Worm (Caenorhabditis elegans) whole organism, L1 larva: Measurements from ENCODE around the gene srt-39.

ENCODE experiments used
- C04F5.9 ChIP-seq: sonication (generic microtip); optimal IDR thresholded peaks from 2 replicates; lab custom pipeline; 2016; ENCODE audit warnings: missing genetic modification characterization, missing compliant biosample characterization
- F16B12.6 ChIP-seq: fragments of 150-350 bp; optimal IDR thresholded peaks from 2 replicates; lab custom pipeline; 2014; ENCODE audit warnings: missing biosample characterization, missing genetic modification characterization
- aly-2 ChIP-seq: fragments of 150-350 bp; optimal IDR thresholded peaks from 2 replicates; lab custom pipeline; 2014; ENCODE audit warnings: missing biosample characterization, missing genetic modification characterization
- ama-1 ChIP-seq: fragments of 150-350 bp; optimal IDR thresholded peaks from 2 replicates; lab custom pipeline; 2014
- blmp-1 ChIP-seq: fragments of 150-350 bp; optimal IDR thresholded peaks from 2 replicates; lab custom pipeline; 2014; ENCODE audit warnings: missing biosample characterization, missing genetic modification characterization
- ceh-8 ChIP-seq: fragments of 200-800 bp; sonication (Bioruptor generic); optimal IDR thresholded peaks from 2 replicates; lab custom pipeline; 2018; ENCODE audit warnings: mild to moderate bottlenecking, missing genetic modification characterization, moderate library complexity, missing compliant biosample characterization
- ceh-90 ChIP-seq: sonication (generic microtip); optimal IDR thresholded peaks from 2 replicates; lab custom pipeline; 2016; ENCODE audit warnings: missing genetic modification characterization, missing compliant biosample characterization
- efl-1 ChIP-seq, 4 experiments: fragments of 150-350 bp; optimal IDR thresholded peaks in 3 of 4; peaks in 1 of 4; 1 replicate in 1 of 4; 2 replicates in 3 of 4; lab custom pipeline; 2014; ENCODE audit warnings: missing biosample characterization in 2 of 4, missing genetic modification characterization in 2 of 4, missing genetic modification reagents in 2 of 4
- egl-13 ChIP-seq: sonication (generic microtip); optimal IDR thresholded peaks from 2 replicates; lab custom pipeline; 2016; ENCODE audit warnings: missing genotype, missing genetic modification reagents, missing genetic modification characterization, missing compliant biosample characterization
- egl-27 ChIP-seq, 2 experiments: fragments of 150-350 bp in 1 of 2; sonication (generic microtip); optimal IDR thresholded peaks; 3 replicates each; lab custom pipeline; 2017 to 2018; ENCODE audit warnings: missing biosample characterization in 2 of 2, missing genetic modification characterization in 2 of 2, missing genetic modification reagents in 2 of 2
- ets-5 ChIP-seq: fragments of 200-800 bp; sonication (Bioruptor generic); IDR thresholded peaks from 2 replicates; pipeline ENCODE4 v1.3.6; 2022; ENCODE audit warnings: missing genetic modification characterization, missing compliant biosample characterization
- hlh-17 ChIP-seq: fragments of 200-800 bp; sonication (Bioruptor generic); optimal IDR thresholded peaks from 2 replicates; lab custom pipeline; 2018; ENCODE audit warnings: missing genetic modification characterization, mild to moderate bottlenecking, missing compliant biosample characterization, moderate library complexity, borderline replicate concordance
- hlh-4 ChIP-seq: sonication (generic microtip); optimal IDR thresholded peaks from 2 replicates; lab custom pipeline; 2016; ENCODE audit warnings: mild to moderate bottlenecking, missing genetic modification characterization, missing compliant biosample characterization
- hpl-2 ChIP-seq: fragments of 150-350 bp; optimal IDR thresholded peaks from 2 replicates; lab custom pipeline; 2014; ENCODE audit warnings: missing biosample characterization, missing genetic modification reagents, missing genetic modification characterization
- irx-1 ChIP-seq: sonication (generic microtip); optimal IDR thresholded peaks from 2 replicates; lab custom pipeline; 2016; ENCODE audit warnings: missing genetic modification characterization, missing compliant biosample characterization
- isw-1 ChIP-seq: fragments of 200-800 bp; sonication (Bioruptor generic); IDR thresholded peaks from 2 replicates; pipeline ENCODE4 v1.3.6; 2022; ENCODE audit warnings: missing genetic modification characterization, missing compliant biosample characterization
- lin-39 ChIP-seq: fragments of 150-350 bp; optimal IDR thresholded peaks from 2 replicates; lab custom pipeline; 2014; ENCODE audit warnings: missing biosample characterization, missing genetic modification reagents, missing genetic modification characterization
- lir-3 ChIP-seq: sonication (generic microtip); optimal IDR thresholded peaks from 2 replicates; lab custom pipeline; 2016; ENCODE audit warnings: mild to moderate bottlenecking, missing genetic modification characterization, moderate library complexity, missing compliant biosample characterization; ENCODE audit not compliant: poor library complexity
- mdl-1 ChIP-seq, 2 experiments: fragments of 150-350 bp; optimal IDR thresholded peaks; 2 replicates each; lab custom pipeline; 2014 to 2017; ENCODE audit warnings: missing biosample characterization in 2 of 2, missing genetic modification characterization in 2 of 2, inconsistent platforms in 1 of 2
- nhr-11 ChIP-seq: fragments of 150-350 bp; optimal IDR thresholded peaks from 2 replicates; lab custom pipeline; 2014; ENCODE audit warnings: missing biosample characterization, missing genetic modification characterization
- nhr-12 ChIP-seq: sonication (generic microtip); optimal IDR thresholded peaks from 2 replicates; lab custom pipeline; 2017; ENCODE audit warnings: missing biosample characterization, missing genetic modification characterization
- nhr-19 ChIP-seq: fragments of 200-800 bp; sonication (Bioruptor generic); conservative IDR thresholded peaks from 2 replicates; pipeline ENCODE4 v1.3.6; 2022; ENCODE audit warnings: missing genetic modification characterization, missing compliant biosample characterization
- nhr-20 ChIP-seq: sonication (generic microtip); optimal IDR thresholded peaks from 2 replicates; lab custom pipeline; 2016; ENCODE audit warnings: mild to moderate bottlenecking, missing genetic modification characterization, missing compliant biosample characterization
- nhr-237 ChIP-seq: fragments of 150-350 bp; optimal IDR thresholded peaks from 2 replicates; lab custom pipeline; 2014; ENCODE audit warnings: missing biosample characterization, missing genetic modification characterization
- nhr-28 ChIP-seq: fragments of 150-350 bp; optimal IDR thresholded peaks from 2 replicates; lab custom pipeline; 2014; ENCODE audit warnings: missing biosample characterization, missing genetic modification characterization
- nhr-47 ChIP-seq: sonication (generic microtip); optimal IDR thresholded peaks from 2 replicates; lab custom pipeline; 2016; ENCODE audit warnings: mild to moderate bottlenecking, missing genetic modification characterization, moderate library complexity, missing compliant biosample characterization
- nhr-71 ChIP-seq: sonication (generic microtip); optimal IDR thresholded peaks from 2 replicates; lab custom pipeline; 2016; ENCODE audit warnings: mild to moderate bottlenecking, missing genetic modification characterization, moderate library complexity, missing compliant biosample characterization
- nhr-84 ChIP-seq: sonication (generic microtip); optimal IDR thresholded peaks from 2 replicates; lab custom pipeline; 2017; ENCODE audit warnings: missing biosample characterization, missing genetic modification characterization
- nhr-85 ChIP-seq: sonication (generic microtip); peaks from one replicate; lab custom pipeline; 2016; ENCODE audit warnings: missing genetic modification characterization, inconsistent platforms, missing compliant biosample characterization
- pax-3 ChIP-seq: fragments of 200-800 bp; sonication (Bioruptor generic); optimal IDR thresholded peaks from 2 replicates; lab custom pipeline; 2018; ENCODE audit warnings: mild to moderate bottlenecking, missing genetic modification characterization, moderate library complexity, missing compliant biosample characterization
- pqm-1 ChIP-seq: sonication (generic microtip); optimal IDR thresholded peaks from 3 replicates; lab custom pipeline; 2017; ENCODE audit warnings: missing biosample characterization, missing genetic modification characterization
- rnt-1 ChIP-seq: sonication (generic microtip); optimal IDR thresholded peaks from 2 replicates; lab custom pipeline; 2016; ENCODE audit warnings: mild to moderate bottlenecking, missing genetic modification characterization, moderate library complexity, missing compliant biosample characterization
- skn-1 ChIP-seq: fragments of 150-350 bp; optimal IDR thresholded peaks from 2 replicates; lab custom pipeline; 2014; ENCODE audit warnings: missing biosample characterization, missing genetic modification characterization
- snpc-4 ChIP-seq: fragments of 150-350 bp; optimal IDR thresholded peaks from 2 replicates; lab custom pipeline; 2014; ENCODE audit warnings: missing biosample characterization, missing genetic modification characterization
- sup-37 ChIP-seq: fragments of 200-800 bp; sonication (Bioruptor generic); optimal IDR thresholded peaks from 2 replicates; lab custom pipeline; 2018; ENCODE audit warnings: mild to moderate bottlenecking, missing genetic modification characterization, missing compliant biosample characterization
- swsn-7 ChIP-seq: sonication (generic microtip); optimal IDR thresholded peaks from 2 replicates; lab custom pipeline; 2016; ENCODE audit warnings: missing genetic modification characterization, missing compliant biosample characterization
- tlp-1 ChIP-seq: fragments of 150-350 bp; optimal IDR thresholded peaks from 2 replicates; lab custom pipeline; 2014; ENCODE audit warnings: missing biosample characterization, missing genetic modification characterization
- unc-130 ChIP-seq: fragments of 150-350 bp; optimal IDR thresholded peaks from 2 replicates; lab custom pipeline; 2017; ENCODE audit warnings: missing biosample characterization, missing genetic modification characterization, inconsistent platforms
- unc-30 ChIP-seq: sonication (generic microtip); optimal IDR thresholded peaks from 2 replicates; lab custom pipeline; 2017; ENCODE audit warnings: missing biosample characterization, missing genetic modification characterization
- unc-86 ChIP-seq: sonication (generic microtip); optimal IDR thresholded peaks from 2 replicates; lab custom pipeline; 2016; ENCODE audit warnings: missing genetic modification characterization, missing compliant biosample characterization
- vab-15 ChIP-seq: sonication (generic microtip); optimal IDR thresholded peaks from 2 replicates; lab custom pipeline; 2017; ENCODE audit warnings: missing genotype, mild to moderate bottlenecking, missing genetic modification characterization, missing compliant biosample characterization
- zag-1 ChIP-seq: fragments of 150-350 bp; optimal IDR thresholded peaks from 2 replicates; lab custom pipeline; 2014; ENCODE audit warnings: missing biosample characterization, missing genetic modification characterization
- ztf-11 ChIP-seq, 2 experiments: sonication (generic microtip); optimal IDR thresholded peaks; 2 replicates each; lab custom pipeline; 2016 to 2017; ENCODE audit warnings: missing genetic modification characterization in 2 of 2, missing biosample characterization in 1 of 2, missing compliant biosample characterization in 1 of 2
- ztf-4 ChIP-seq: fragments of 150-350 bp; optimal IDR thresholded peaks from 2 replicates; lab custom pipeline; 2014; ENCODE audit warnings: missing biosample characterization, missing genetic modification characterization

The srt-39 gene

ce11 chrV:12465399-12465798, 19.3 kb upstream of the srt-39 start (continued):
- peak; percentile 16 for TF ChIP-seq sup-37 (GFP tag; lab: Kevin White, UChicago)
- TF ChIP-seq ets-5 (GFP tag; lab: Robert Waterston, UW): no peak
- peak; percentile 42 for TF ChIP-seq unc-130 (tag; lab: Kevin White, UChicago)
- no peak for TF ChIP-seq C04F5.9 (tag; lab: Kevin White, UChicago)
- peak; percentile 73 to 78 for TF ChIP-seq egl-27 (tag; optimal IDR thresholded peaks at IDR 0.05; lab: Kevin White, UChicago)
- TF ChIP-seq hlh-4 (tag; lab: Kevin White, UChicago): no peak
- no peak for TF ChIP-seq ztf-11 (tag; optimal IDR thresholded peaks at IDR 0.05; lab: Kevin White, UChicago)
- no peak for TF ChIP-seq hlh-17 (GFP tag; lab: Kevin White, UChicago)
- TF ChIP-seq blmp-1 (tag; lab: Kevin White, UChicago): peak; percentile 80
- TF ChIP-seq tlp-1 (tag; lab: Kevin White, UChicago): no peak
- no peak for TF ChIP-seq pqm-1 (tag; lab: Kevin White, UChicago)
- TF ChIP-seq aly-2 (tag; lab: Kevin White, UChicago): peak; percentile 46
- TF ChIP-seq F16B12.6 (tag; lab: Kevin White, UChicago): no peak
- peak; percentile 78 to 82 for TF ChIP-seq efl-1 (optimal IDR thresholded peaks at IDR 0.05; lab: Kevin White, UChicago)
- TF ChIP-seq efl-1 (GFP tag; optimal IDR thresholded peaks at IDR 0.05 in 1 of 2; lab: Kevin White, UChicago): peak; percentile 49 to 92
- TF ChIP-seq egl-13 (tag; lab: Kevin White, UChicago): peak; percentile 91
- TF ChIP-seq nhr-19 (GFP tag; lab: Robert Waterston, UW): peak; percentile 82
- peak; percentile 92 for TF ChIP-seq swsn-7 (tag; lab: Kevin White, UChicago)
- peak; percentile 88 for TF ChIP-seq unc-86 (tag; lab: Kevin White, UChicago)
- TF ChIP-seq irx-1 (tag; lab: Kevin White, UChicago): peak; percentile 88
- peak; percentile 71 for TF ChIP-seq snpc-4 (tag; lab: Kevin White, UChicago)
- TF ChIP-seq lir-3: peak; percentile 65
- TF ChIP-seq zag-1 (tag; lab: Kevin White, UChicago): peak; percentile 51
- TF ChIP-seq nhr-47: peak; percentile 88
- peak; percentile 94 for TF ChIP-seq nhr-71 (tag; lab: Kevin White, UChicago)
- peak; percentile 85 for TF ChIP-seq nhr-20
- peak; percentile 76 for TF ChIP-seq ztf-4
- no peak for TF ChIP-seq ama-1 (lab: Kevin White, UChicago)
- TF ChIP-seq ceh-8 (GFP tag; lab: Kevin White, UChicago): peak; percentile 65
- peak; percentile 49 for TF ChIP-seq nhr-11
- TF ChIP-seq nhr-12 (tag; lab: Kevin White, UChicago): no peak
- no peak for TF ChIP-seq vab-15 (tag; lab: Kevin White, UChicago)
- TF ChIP-seq mdl-1 (tag; optimal IDR thresholded peaks at IDR 0.05; lab: Kevin White, UChicago): peak in 1 of 2 experiments; percentile 76
- peak; percentile 35 for TF ChIP-seq nhr-237 (tag; lab: Kevin White, UChicago)
- no peak for TF ChIP-seq lin-39 (tag; lab: Kevin White, UChicago)
- TF ChIP-seq pax-3: peak; percentile 84
- TF ChIP-seq skn-1 (tag; lab: Kevin White, UChicago): peak; percentile 45
- TF ChIP-seq nhr-84 (tag; lab: Kevin White, UChicago): no peak
- no peak for TF ChIP-seq unc-30 (tag; lab: Kevin White, UChicago)
- peak; percentile 62 for TF ChIP-seq rnt-1 (tag; lab: Kevin White, UChicago)
- no peak for TF ChIP-seq hpl-2
- no peak for TF ChIP-seq ceh-90 (tag; lab: Kevin White, UChicago)
- TF ChIP-seq nhr-85: peak; percentile 85
- TF ChIP-seq isw-1: peak; percentile 72
- no peak for TF ChIP-seq nhr-28 (tag; lab: Kevin White, UChicago)
